Worm (Caenorhabditis elegans): Measurements from ENCODE around the gene fbxa-74.

DNA sequence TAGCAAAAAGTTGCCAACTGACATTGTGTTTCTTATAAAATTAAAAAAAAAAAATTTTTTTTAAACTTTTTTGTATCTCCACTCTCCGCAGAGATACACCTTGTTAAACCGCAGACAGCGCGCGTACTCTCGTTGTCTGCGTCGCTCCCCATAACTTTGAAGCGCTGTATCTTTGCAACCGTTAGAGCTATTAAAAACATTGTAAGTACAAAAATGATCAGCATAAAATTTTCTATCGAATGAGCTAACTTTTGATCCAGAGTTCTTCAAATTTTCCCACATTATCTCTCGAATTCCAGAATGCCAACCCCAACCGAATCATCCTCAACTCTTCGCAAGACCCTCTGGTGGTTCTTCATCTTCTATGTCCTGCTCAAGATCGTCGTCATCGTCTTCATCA is 46.6 kb downstream of the fbxa-74 start, which contains the start of gene Y22D7AL.1:
- no peak for TF ChIP-seq tbx-37 (GFP tag; conservative IDR thresholded peaks at IDR 0.05)
- no peak for TF ChIP-seq flt-1 (GFP tag; IDR thresholded peaks at IDR 0.05)

Measured in whole organism, early embryonic.